Worm (Caenorhabditis elegans): Measurements from ENCODE around the gene sfxn-5.

Gene sfxn-5

DNA sequence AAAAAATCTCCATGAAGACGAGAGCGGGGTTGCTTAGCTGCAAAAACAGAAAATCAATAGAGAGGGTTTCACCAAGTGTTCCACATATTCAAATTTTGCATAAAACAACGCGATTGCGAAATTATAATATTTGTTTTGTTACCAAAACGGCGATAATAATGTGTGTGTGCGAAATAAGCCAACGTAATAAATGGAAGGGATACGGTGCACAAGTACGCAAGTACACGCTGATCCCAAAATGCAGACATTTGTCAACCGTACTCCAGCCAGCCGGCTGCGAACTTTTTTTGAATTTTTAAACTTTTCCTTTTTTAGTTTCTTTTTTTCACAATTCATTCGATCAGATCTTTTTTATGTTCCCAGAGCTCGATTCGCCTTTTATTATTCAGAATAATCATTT is 20.0 kb upstream of the sfxn-5 start, which contains the start of gene ire-1 (continued):
- no peak for TF ChIP-seq Y5F2A.4 (GFP tag; optimal IDR thresholded peaks at IDR 0.05)
- no peak for TF ChIP-seq fkh-10 (GFP tag; optimal IDR thresholded peaks at IDR 0.05)
- TF ChIP-seq R02D3.7 (tag; optimal IDR thresholded peaks at IDR 0.05) = no peak
- no peak for TF ChIP-seq cey-2 (tag; optimal IDR thresholded peaks at IDR 0.05; ENCODE audit: borderline replicate concordance, insufficient read depth)
- no peak for TF ChIP-seq nhr-77 (tag; optimal IDR thresholded peaks at IDR 0.05)
- peak; percentile 42 for TF ChIP-seq lin-13 (GFP tag; optimal IDR thresholded peaks at IDR 0.05)
- no peak for TF ChIP-seq snpc-4 (tag; optimal IDR thresholded peaks at IDR 0.05)
- no peak for TF ChIP-seq tag-97 (GFP tag; IDR thresholded peaks at IDR 0.05)
- 0 out of 2 replicates have a peak, but pooled peaks have one; percentile 17 for TF ChIP-seq daf-19 (GFP tag; conservative IDR thresholded peaks at IDR 0.05)
- TF ChIP-seq nhr-42 (GFP tag; IDR thresholded peaks at IDR 0.05) = no peak
- no peak for TF ChIP-seq F10B5.3 (tag; optimal IDR thresholded peaks at IDR 0.05)
- peak; percentile 23 for TF ChIP-seq pqm-1 (tag; optimal IDR thresholded peaks at IDR 0.05)
- TF ChIP-seq F44E2.7 (GFP tag; IDR thresholded peaks at IDR 0.05) = no peak
- peak in 1 of 2 experiments; percentile 31 for TF ChIP-seq hif-1 (tag; optimal IDR thresholded peaks at IDR 0.05)
- no peak for TF ChIP-seq unc-62 (GFP tag; optimal IDR thresholded peaks at IDR 0.05 in 1 of 2)
- no peak for TF ChIP-seq unc-62 (tag; optimal IDR thresholded peaks at IDR 0.05)
- TF ChIP-seq ZK337.2 (GFP tag; IDR thresholded peaks at IDR 0.05) = no peak
- TF ChIP-seq hlh-11 (tag; optimal IDR thresholded peaks at IDR 0.05) = peak; percentile 44
- TF ChIP-seq Y75B8A.6 (GFP tag; IDR thresholded peaks at IDR 0.05) = no peak
- TF ChIP-seq madf-9 (GFP tag; conservative IDR thresholded peaks at IDR 0.05) = no peak
- peak; percentile 38 for TF ChIP-seq nhr-6 (tag; optimal IDR thresholded peaks at IDR 0.05)
- peak; percentile 75 for TF ChIP-seq mes-2 (tag; optimal IDR thresholded peaks at IDR 0.05; ENCODE audit: poor library complexity, severe bottlenecking)
- TF ChIP-seq ZK546.5 (tag; optimal IDR thresholded peaks at IDR 0.05) = no peak
- no peak for TF ChIP-seq nhr-11 (tag; optimal IDR thresholded peaks at IDR 0.05)
- TF ChIP-seq rbr-2 (tag; optimal IDR thresholded peaks at IDR 0.05) = peak; percentile 6
- TF ChIP-seq dmd-6 (GFP tag; IDR thresholded peaks at IDR 0.05) = peak; percentile 26; the same call in 1 of the 2 replicates
- TF ChIP-seq nhr-48 (tag; optimal IDR thresholded peaks at IDR 0.05) = no peak
- TF ChIP-seq dpl-1 (GFP tag; optimal IDR thresholded peaks at IDR 0.05) = peak; percentile 69
- TF ChIP-seq aha-1 (tag) = no peak
- TF ChIP-seq zag-1 (tag; optimal IDR thresholded peaks at IDR 0.05) = no peak
- TF ChIP-seq ztf-7 (tag; optimal IDR thresholded peaks at IDR 0.05) = peak; percentile 17
- TF ChIP-seq spr-1 (tag; optimal IDR thresholded peaks at IDR 0.05) = no peak
- TF ChIP-seq F49E8.2 (tag; optimal IDR thresholded peaks at IDR 0.05; ENCODE audit: borderline replicate concordance) = no peak
- no peak for TF ChIP-seq mdt-29 (GFP tag; IDR thresholded peaks at IDR 0.05)
- TF ChIP-seq ceh-62 (tag; optimal IDR thresholded peaks at IDR 0.05) = no peak
- TF ChIP-seq php-3 (GFP tag; IDR thresholded peaks at IDR 0.05) = no peak
- TF ChIP-seq lim-7 (GFP tag; IDR thresholded peaks at IDR 0.05) = no peak
- no peak for TF ChIP-seq dmd-8 (GFP tag; IDR thresholded peaks at IDR 0.05)
- TF ChIP-seq lin-38 (GFP tag; IDR thresholded peaks at IDR 0.05) = peak; percentile 54
- TF ChIP-seq unc-39 (tag; optimal IDR thresholded peaks at IDR 0.05) = no peak
- no peak for TF ChIP-seq skn-1 (tag; optimal IDR thresholded peaks at IDR 0.05)
- TF ChIP-seq mxl-3 (GFP tag; optimal IDR thresholded peaks at IDR 0.05) = peak; percentile 15
- peak; percentile 47 for TF ChIP-seq T20F7.1 (GFP tag; optimal IDR thresholded peaks at IDR 0.05)
- TF ChIP-seq Y105C5A.15 (GFP tag; IDR thresholded peaks at IDR 0.05) = no peak
- TF ChIP-seq F26F4.8 (GFP tag; conservative IDR thresholded peaks at IDR 0.05) = no peak
- no peak for TF ChIP-seq vab-7 (GFP tag; IDR thresholded peaks at IDR 0.05)
- no peak for TF ChIP-seq nhr-237 (tag; optimal IDR thresholded peaks at IDR 0.05)
- peak; percentile 70 for TF ChIP-seq mep-1 (tag; optimal IDR thresholded peaks at IDR 0.05)
- no peak for TF ChIP-seq nhr-10 (tag; optimal IDR thresholded peaks at IDR 0.05)
- TF ChIP-seq lir-3 (tag; optimal IDR thresholded peaks at IDR 0.05) = no peak
- no peak for TF ChIP-seq aly-2 (tag; optimal IDR thresholded peaks at IDR 0.05)
- no peak for TF ChIP-seq ces-1 (GFP tag; optimal IDR thresholded peaks at IDR 0.05)
- no peak for TF ChIP-seq nhr-111 (GFP tag; optimal IDR thresholded peaks at IDR 0.05)
- TF ChIP-seq T26A8.4 (GFP tag; IDR thresholded peaks at IDR 0.05) = no peak
